Worm (Caenorhabditis elegans): ENCODE measurements around the gene C29F7.2.

ce11 chrX:13379072-13379471, 36.8 kb upstream of the C29F7.2 start:
- no peak for TF ChIP-seq snpc-4 (tag; optimal IDR thresholded peaks at IDR 0.05)
- TF ChIP-seq zip-8 (tag; optimal IDR thresholded peaks at IDR 0.05), result peak; percentile 59
- no peak for TF ChIP-seq blmp-1 (tag; optimal IDR thresholded peaks at IDR 0.05)
- TF ChIP-seq unc-62 (GFP tag; optimal IDR thresholded peaks at IDR 0.05), result no peak
- TF ChIP-seq sem-2 (GFP tag; optimal IDR thresholded peaks at IDR 0.05), result no peak
- no peak for TF ChIP-seq pha-4 (tag; optimal IDR thresholded peaks at IDR 0.05)
- no peak for TF ChIP-seq ces-1 (GFP tag; optimal IDR thresholded peaks at IDR 0.05)
- no peak for TF ChIP-seq ceh-83 (GFP tag; optimal IDR thresholded peaks at IDR 0.05)
- TF ChIP-seq lsy-2 (tag; optimal IDR thresholded peaks at IDR 0.05), result no peak
- no peak for TF ChIP-seq ceh-39 (tag; optimal IDR thresholded peaks at IDR 0.05)
